Worm (Caenorhabditis elegans) whole organism, L1 larva: Measurements from ENCODE around the gene set-20.

ENCODE experiments used
- ceh-63 ChIP-seq: fragments of 200-800 bp; sonication (Bioruptor generic); optimal IDR thresholded peaks from 2 replicates; lab custom pipeline; 2018; ENCODE audit warnings: mild to moderate bottlenecking, missing genetic modification characterization, missing compliant biosample characterization
- lin-15B ChIP-seq: fragments of 150-350 bp; sonication (generic microtip); optimal IDR thresholded peaks from 3 replicates; lab custom pipeline; 2014; ENCODE audit warnings: missing biosample characterization, missing genetic modification characterization
- lin-39 ChIP-seq: fragments of 150-350 bp; optimal IDR thresholded peaks from 2 replicates; lab custom pipeline; 2014; ENCODE audit warnings: missing biosample characterization, missing genetic modification reagents, missing genetic modification characterization

DNA sequence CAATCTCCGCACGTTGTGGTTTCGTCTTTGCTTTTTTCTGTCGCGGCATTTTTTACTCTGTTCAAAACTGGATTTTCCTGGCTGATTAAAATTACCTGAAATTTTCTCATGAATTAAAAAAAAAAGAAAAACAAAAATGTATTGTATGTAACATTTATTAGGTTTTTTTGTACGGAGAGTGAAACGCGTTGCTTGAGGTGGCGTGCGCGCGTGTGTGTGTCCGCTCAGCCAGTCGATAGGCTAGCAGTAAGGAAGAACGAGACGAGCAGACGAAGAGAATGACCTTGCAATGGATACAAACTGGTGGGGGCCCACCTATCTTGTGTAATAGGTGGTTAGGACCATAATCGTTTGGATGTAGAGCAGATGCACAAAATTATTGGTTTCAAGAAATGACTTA is 44.6 kb downstream of the set-20 start, which contains the start of gene T22B7.4:
- TF ChIP-seq lin-15B (no peak), ceh-63 (GFP tag; lab: Kevin White, UChicago) (no peak), lin-39 (tag; lab: Kevin White, UChicago) (no peak)
